Worm (Caenorhabditis elegans): ENCODE results near the gene M01F1.4.
A peak's percentile ranks its signal among the peaks of the same experiment; 100 is the strongest.

Gene M01F1.4

DNA sequence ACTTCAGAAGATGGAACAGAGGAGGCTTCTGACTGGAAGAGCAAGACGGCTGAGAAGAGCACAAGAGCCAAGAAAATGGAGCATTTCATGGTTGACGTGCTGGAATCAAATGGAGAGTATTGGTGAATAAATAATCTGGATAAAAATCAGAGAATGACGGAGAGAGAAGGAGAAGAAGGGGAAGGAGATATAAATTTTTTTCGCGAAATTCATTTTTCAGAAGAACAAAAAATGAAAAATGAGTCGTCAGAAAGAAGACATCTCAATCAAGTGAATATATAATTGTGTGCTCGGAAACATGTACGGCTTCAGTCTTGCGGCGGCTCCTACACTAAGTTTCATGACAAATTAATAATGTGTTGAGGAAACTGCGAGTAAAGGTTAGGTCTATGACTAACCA is 39.9 kb upstream of the M01F1.4 start, which contains the start of gene C54C6.5:
Gene C54C6.5, minus strand, starts transcription at position 101 of the 400 bp plus-strand sequence.
- TF ChIP-seq ceh-20 (GFP tag; IDR thresholded peaks at IDR 0.05), result no peak
- TF ChIP-seq aly-2 (tag; optimal IDR thresholded peaks at IDR 0.05), result no peak
- TF ChIP-seq cey-2 (tag; optimal IDR thresholded peaks at IDR 0.05; ENCODE audit: borderline replicate concordance, insufficient read depth), result no peak

DNA sequence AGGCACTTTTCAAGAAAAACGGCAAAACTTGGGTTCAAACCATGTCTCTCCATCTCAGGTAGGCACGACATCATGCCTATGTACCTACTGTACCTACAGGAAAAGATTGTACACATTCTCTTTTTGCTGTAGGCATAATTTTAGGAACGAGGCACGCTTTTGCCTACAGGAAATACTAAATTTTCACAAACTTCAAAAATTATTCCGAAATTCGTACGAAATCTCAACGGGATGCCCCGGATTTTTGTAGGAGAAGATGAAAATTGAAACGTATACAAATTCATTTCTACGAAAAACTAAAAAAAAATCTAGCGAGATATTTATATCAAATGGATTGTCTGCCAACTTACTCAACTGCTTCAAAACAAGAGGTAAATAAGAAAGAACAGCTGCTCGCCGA is 38.2 kb upstream of the M01F1.4 start, which contains the start of gene C54C6.11:
Gene C54C6.11, plus strand, starts transcription at position 301 of the 400 bp plus-strand sequence.
- TF ChIP-seq unc-62 (GFP tag; optimal IDR thresholded peaks at IDR 0.05 in 1 of 2) (peak in 1 of 2 experiments; percentile 51), unc-62 (tag; optimal IDR thresholded peaks at IDR 0.05) (no peak), egl-27 (tag; optimal IDR thresholded peaks at IDR 0.05) (no peak)

DNA sequence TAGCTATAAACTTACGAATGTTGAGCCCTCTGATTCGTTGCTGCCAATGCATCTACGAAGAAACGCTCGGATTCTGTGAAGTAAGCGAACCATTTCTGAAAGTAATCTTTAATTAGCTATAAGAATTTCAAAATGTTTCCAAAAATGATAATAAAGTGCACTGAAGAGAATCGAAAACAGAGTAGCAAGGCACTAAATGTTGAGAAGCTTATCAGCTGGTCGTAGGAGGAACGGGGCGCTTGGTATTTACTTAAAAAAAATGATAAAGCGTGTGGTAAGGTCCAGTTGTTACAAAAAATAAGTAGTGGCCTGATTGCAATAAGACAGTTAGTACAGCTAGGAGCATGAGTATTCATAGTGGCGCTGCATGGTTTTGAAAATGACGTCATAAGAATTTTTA is 36.5 kb upstream of the M01F1.4 start, which contains the start of gene C54C6.7:
Gene C54C6.7, minus strand, starts transcription at position 101 of the 400 bp plus-strand sequence.
- no peak for TF ChIP-seq daf-16 (GFP tag; optimal IDR thresholded peaks at IDR 0.05)
- peak; percentile 30 for TF ChIP-seq daf-16 (tag; optimal IDR thresholded peaks at IDR 0.05)
- TF ChIP-seq nhr-28 (tag; optimal IDR thresholded peaks at IDR 0.05), result peak; percentile 21
- TF ChIP-seq nhr-77 (tag; optimal IDR thresholded peaks at IDR 0.05), result no peak
- TF ChIP-seq dve-1 (tag; optimal IDR thresholded peaks at IDR 0.05; ENCODE audit: insufficient read depth), result no peak
- TF ChIP-seq pqm-1 (tag; optimal IDR thresholded peaks at IDR 0.05), result peak; percentile 60
- no peak for TF ChIP-seq mdl-1 (tag; optimal IDR thresholded peaks at IDR 0.05)

DNA sequence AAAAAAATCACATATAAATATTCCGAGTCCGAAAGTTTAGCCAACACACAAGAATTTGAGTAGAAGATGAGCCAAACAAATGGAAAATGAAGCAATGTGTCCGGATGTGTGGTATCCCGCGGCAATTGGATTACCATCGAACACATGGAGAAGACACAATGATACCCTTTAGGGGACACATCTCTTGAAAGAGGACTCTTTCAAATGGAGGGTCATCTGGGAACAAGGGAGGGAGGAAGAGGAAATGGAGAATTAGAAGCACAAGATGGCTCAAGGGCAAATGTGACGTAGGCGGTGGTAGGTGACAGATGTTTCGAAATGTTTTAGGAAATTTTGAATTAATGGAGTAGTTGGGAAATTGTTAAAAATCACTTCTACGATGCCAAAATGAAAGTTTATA is 33.2 kb upstream of the M01F1.4 start:
- no peak for TF ChIP-seq ctbp-1 (GFP tag; IDR thresholded peaks at IDR 0.05)
- TF ChIP-seq ceh-44 (GFP tag; IDR thresholded peaks at IDR 0.05), result no peak
- no peak for TF ChIP-seq mxl-2 (GFP tag; conservative IDR thresholded peaks at IDR 0.05)
- TF ChIP-seq aha-1 (tag), result peak; percentile 44
- no peak for TF ChIP-seq gei-8 (GFP tag; optimal IDR thresholded peaks at IDR 0.05)
- no peak for TF ChIP-seq set-16 (GFP tag; IDR thresholded peaks at IDR 0.05)
- TF ChIP-seq mxl-3 (GFP tag; optimal IDR thresholded peaks at IDR 0.05), result no peak
- no peak for TF ChIP-seq jun-1 (tag; optimal IDR thresholded peaks at IDR 0.05)
- TF ChIP-seq Y105C5A.15 (GFP tag; IDR thresholded peaks at IDR 0.05), result no peak
- peak in 1 of 2 experiments; percentile 7 for TF ChIP-seq lsy-2 (tag; optimal IDR thresholded peaks at IDR 0.05)
- no peak for TF ChIP-seq fkh-10 (GFP tag; optimal IDR thresholded peaks at IDR 0.05)
- TF ChIP-seq snpc-4 (tag; optimal IDR thresholded peaks at IDR 0.05), result no peak
- no peak for TF ChIP-seq saeg-2 (GFP tag; IDR thresholded peaks at IDR 0.05)
- TF ChIP-seq nhr-77 (tag; optimal IDR thresholded peaks at IDR 0.05), result no peak
- TF ChIP-seq lir-3 (tag; optimal IDR thresholded peaks at IDR 0.05), result no peak
- TF ChIP-seq dpl-1 (GFP tag; optimal IDR thresholded peaks at IDR 0.05), result no peak
- TF ChIP-seq zag-1 (tag; optimal IDR thresholded peaks at IDR 0.05), result no peak
- no peak for TF ChIP-seq nhr-28 (tag; optimal IDR thresholded peaks at IDR 0.05)
- no peak for TF ChIP-seq nhr-42 (GFP tag; IDR thresholded peaks at IDR 0.05)
- TF ChIP-seq dmd-8 (GFP tag; IDR thresholded peaks at IDR 0.05), result no peak
- peak in 1 of 2 experiments; percentile 44 for TF ChIP-seq unc-62 (GFP tag; optimal IDR thresholded peaks at IDR 0.05 in 1 of 2)
- no peak for TF ChIP-seq unc-62 (tag; optimal IDR thresholded peaks at IDR 0.05)
- no peak for TF ChIP-seq ceh-20 (GFP tag; IDR thresholded peaks at IDR 0.05)

DNA sequence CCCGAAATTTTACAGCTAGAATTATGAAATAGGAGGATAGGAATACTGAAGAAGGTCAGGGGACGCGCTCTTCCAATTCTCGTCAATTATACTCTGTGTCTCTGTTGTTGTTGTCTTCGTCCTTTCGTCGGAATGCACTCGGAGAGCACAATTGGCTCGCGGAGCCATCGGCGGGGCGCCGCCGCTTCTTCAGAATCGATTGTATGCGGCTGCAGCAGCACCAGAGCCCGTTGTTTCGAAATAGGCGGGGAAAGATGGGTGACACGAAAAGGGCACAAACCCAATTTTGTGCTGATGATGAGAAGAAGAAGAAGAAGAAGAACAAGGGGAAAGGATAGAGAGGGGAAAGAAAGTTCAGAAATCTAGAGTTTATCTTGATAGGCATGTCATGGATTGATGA is 32.3 kb upstream of the M01F1.4 start:
- TF ChIP-seq set-16 (GFP tag; IDR thresholded peaks at IDR 0.05) (peak; percentile 63), nhr-28 (tag; optimal IDR thresholded peaks at IDR 0.05) (no peak), nhr-237 (tag; optimal IDR thresholded peaks at IDR 0.05) (no peak), mep-1 (tag; optimal IDR thresholded peaks at IDR 0.05) (peak; percentile 16), hif-1 (tag; optimal IDR thresholded peaks at IDR 0.05) (no peak), unc-62 (GFP tag; optimal IDR thresholded peaks at IDR 0.05 in 1 of 2) (peak in 1 of 2 experiments; percentile 70), unc-62 (tag; optimal IDR thresholded peaks at IDR 0.05) (no peak), lsy-2 (tag; optimal IDR thresholded peaks at IDR 0.05) (peak in 1 of 2 experiments; percentile 40), fkh-10 (GFP tag; optimal IDR thresholded peaks at IDR 0.05) (peak; percentile 51), gei-8 (GFP tag; optimal IDR thresholded peaks at IDR 0.05) (no peak), rbr-2 (tag; optimal IDR thresholded peaks at IDR 0.05) (peak; percentile 30), F37D6.2 (tag; optimal IDR thresholded peaks at IDR 0.05) (peak; percentile 42), hmg-1.1 (GFP tag; IDR thresholded peaks at IDR 0.05) (0 out of 2 replicates have a peak, but pooled peaks have one; percentile 13), unc-39 (tag; optimal IDR thresholded peaks at IDR 0.05) (no peak), ces-1 (GFP tag; optimal IDR thresholded peaks at IDR 0.05) (peak; percentile 11), ctbp-1 (GFP tag; IDR thresholded peaks at IDR 0.05) (peak; percentile 54; the same call in 1 of the 2 replicates)
